Fruit fly (Drosophila melanogaster): Measurements from ENCODE around the gene Aplip1.

The Aplip1 gene

dm6 chr3L:1149230-1149629, 46.9 kb upstream of the Aplip1 start (continued):
- 0 out of 3 replicates have a peak, but pooled peaks have one; percentile 20 for TF ChIP-seq H15 (GFP tag; IDR thresholded peaks at IDR 0.05)
- 0 out of 3 replicates have a peak, but pooled peaks have one; percentile 14 for TF ChIP-seq tgo (GFP tag; IDR thresholded peaks at IDR 0.05)
- no peak for TF ChIP-seq HHEX (GFP tag; optimal IDR thresholded peaks at IDR 0.05)
- peak; percentile 50 for TF ChIP-seq Med (GFP tag)
- peak in 1 of 2 experiments; percentile 1 for TF ChIP-seq bsh (GFP tag; optimal IDR thresholded peaks at IDR 0.05)
- no peak for TF ChIP-seq croc (GFP tag; conservative IDR thresholded peaks at IDR 0.05)
- peak; percentile 15 for TF ChIP-seq D19B (GFP tag; optimal IDR thresholded peaks at IDR 0.05)
- TF ChIP-seq ara (GFP tag; IDR thresholded peaks at IDR 0.05): 0 out of 2 replicates have a peak, but pooled peaks have one; percentile 11
- peak; percentile 17 for TF ChIP-seq Xbp1 (GFP tag; optimal IDR thresholded peaks at IDR 0.05)
- no peak for TF ChIP-seq CG14710 (tag; optimal IDR thresholded peaks at IDR 0.05)
- TF ChIP-seq CG17328 (GFP tag; IDR thresholded peaks at IDR 0.05): 0 out of 2 replicates have a peak, but pooled peaks have one; percentile 20
- TF ChIP-seq gro (GFP tag; optimal IDR thresholded peaks at IDR 0.05): no peak
- TF ChIP-seq CG3847 (GFP tag; IDR thresholded peaks at IDR 0.05): no peak
- 0 out of 2 replicates have a peak, but pooled peaks have one; percentile 39 for TF ChIP-seq CG14441 (GFP tag; IDR thresholded peaks at IDR 0.05)
- TF ChIP-seq zfh1 (GFP tag; IDR thresholded peaks at IDR 0.05): 0 out of 3 replicates have a peak, but pooled peaks have one; percentile 24
- TF ChIP-seq ken (GFP tag; IDR thresholded peaks at IDR 0.05): 0 out of 3 replicates have a peak, but pooled peaks have one; percentile 52
- no peak for TF ChIP-seq CG17912 (GFP tag; optimal IDR thresholded peaks at IDR 0.05)
- no peak for TF ChIP-seq gt (GFP tag; IDR thresholded peaks at IDR 0.05)

dm6 chr3L:1151691-1152090, 44.4 kb upstream of the Aplip1 start:
- TF ChIP-seq pros (GFP tag; optimal IDR thresholded peaks at IDR 0.05): no peak
- TF ChIP-seq fd3F (GFP tag; optimal IDR thresholded peaks at IDR 0.05): peak; percentile 20
- no peak for TF ChIP-seq Lpt (GFP tag; optimal IDR thresholded peaks at IDR 0.05)
- TF ChIP-seq btn (GFP tag; optimal IDR thresholded peaks at IDR 0.05): no peak
- TF ChIP-seq CG34422 (GFP tag; IDR thresholded peaks at IDR 0.05): no peak
- peak; percentile 40; the same call in 2 of the 3 replicates for TF ChIP-seq zfh1 (GFP tag; IDR thresholded peaks at IDR 0.05)
- no peak for TF ChIP-seq CTCF (GFP tag; optimal IDR thresholded peaks at IDR 0.05)
- TF ChIP-seq CG12104 (GFP tag; optimal IDR thresholded peaks at IDR 0.05): no peak
- TF ChIP-seq CG6175 (GFP tag; IDR thresholded peaks at IDR 0.05): no peak
- no peak for TF ChIP-seq YL-1 (GFP tag; optimal IDR thresholded peaks at IDR 0.05)
- TF ChIP-seq prd (optimal IDR thresholded peaks at IDR 0.05): no peak
- peak; percentile 72 for TF ChIP-seq prd (GFP tag; IDR thresholded peaks at IDR 0.05)
- TF ChIP-seq ranshi (GFP tag; IDR thresholded peaks at IDR 0.05): peak; percentile 52; the same call in 1 of the 2 replicates
- peak; percentile 35; the same call in 1 of the 2 replicates for TF ChIP-seq wdn (GFP tag; IDR thresholded peaks at IDR 0.05)
- no peak for TF ChIP-seq ro (GFP tag; IDR thresholded peaks at IDR 0.05)
- no peak for TF ChIP-seq dm (GFP tag; optimal IDR thresholded peaks at IDR 0.05)
- TF ChIP-seq Fer3 (tag; optimal IDR thresholded peaks at IDR 0.05): peak; percentile 26
- TF ChIP-seq luna (GFP tag; optimal IDR thresholded peaks at IDR 0.05): no peak
- no peak for TF ChIP-seq oc (tag; optimal IDR thresholded peaks at IDR 0.05)
- peak; percentile 40 for TF ChIP-seq CG10543 (GFP tag; optimal IDR thresholded peaks at IDR 0.05)
- TF ChIP-seq Ets97D (GFP tag; optimal IDR thresholded peaks at IDR 0.05): no peak
- TF ChIP-seq CG6791 (GFP tag; IDR thresholded peaks at IDR 0.05; ENCODE audit: partially characterized antibody): no peak
- no peak for TF ChIP-seq CG17568 (GFP tag; optimal IDR thresholded peaks at IDR 0.05)
- TF ChIP-seq Elba2 (GFP tag; optimal IDR thresholded peaks at IDR 0.05): no peak
- TF ChIP-seq CG2120 (GFP tag; optimal IDR thresholded peaks at IDR 0.05): peak; percentile 66
- peak; percentile 58 for TF ChIP-seq CG7839 (tag; optimal IDR thresholded peaks at IDR 0.05)
- TF ChIP-seq BEAF-32 (GFP tag; optimal IDR thresholded peaks at IDR 0.05): no peak
- peak; percentile 18; the same call in 2 of the 3 replicates for TF ChIP-seq Aef1 (GFP tag; IDR thresholded peaks at IDR 0.05)
- TF ChIP-seq slbo (GFP tag; IDR thresholded peaks at IDR 0.05): peak; percentile 74
- no peak for TF ChIP-seq usp (GFP tag; optimal IDR thresholded peaks at IDR 0.05)
- no peak for TF ChIP-seq CG15696 (tag; optimal IDR thresholded peaks at IDR 0.05)
- TF ChIP-seq ssp (GFP tag; IDR thresholded peaks at IDR 0.05): peak; percentile 29; the same call in 1 of the 2 replicates
- TF ChIP-seq CG12071 (GFP tag; optimal IDR thresholded peaks at IDR 0.05): no peak
- TF ChIP-seq HLHmδ (GFP tag; optimal IDR thresholded peaks at IDR 0.05): no peak
- TF ChIP-seq CG11695 (GFP tag; IDR thresholded peaks at IDR 0.05): peak; percentile 43; the same call in 1 of the 3 replicates

Measured in whole organism, embryonic.